Worm (Caenorhabditis elegans) whole organism, L4 larva: ENCODE data around the gene glo-4.

Experiments
- F44E2.7 ChIP-seq: fragments of 200-800 bp; sonication (Bioruptor generic); IDR thresholded peaks from 2 replicates; pipeline ENCODE4 v2.1.2; 2022; ENCODE audit warnings: missing genetic modification characterization, missing compliant biosample characterization
- F49E8.2 ChIP-seq: sonication (generic microtip); optimal IDR thresholded peaks from 2 replicates; lab custom pipeline; 2016; ENCODE audit warnings: missing compliant biosample characterization, mild to moderate bottlenecking, missing genetic modification characterization, borderline replicate concordance
- R02D3.7 ChIP-seq: fragments of 150-350 bp; sonication (generic microtip); optimal IDR thresholded peaks from 3 replicates; lab custom pipeline; 2014; ENCODE audit warnings: missing biosample characterization, missing genetic modification characterization
- Y48G9A.11 ChIP-seq: fragments of 200-800 bp; sonication (Bioruptor generic); IDR thresholded peaks from 2 replicates; pipeline ENCODE4 v1.3.6; 2022; ENCODE audit warnings: missing genetic modification reagents, missing genetic modification characterization, missing compliant biosample characterization
- Y75B8A.6 ChIP-seq: fragments of 200-800 bp; sonication (Bioruptor generic); IDR thresholded peaks from 2 replicates; pipeline ENCODE4 v1.3.6; 2022; ENCODE audit warnings: missing genetic modification reagents, missing genetic modification characterization, missing compliant biosample characterization
- ZK337.2 ChIP-seq: fragments of 200-800 bp; sonication (Bioruptor generic); IDR thresholded peaks from 2 replicates; pipeline ENCODE4 v1.3.6; 2022; ENCODE audit warnings: missing genetic modification reagents, missing genetic modification characterization, missing compliant biosample characterization
- ZK546.5 ChIP-seq, 2 experiments: sonication (generic microtip); optimal IDR thresholded peaks; 2 replicates each; lab custom pipeline; 2017; ENCODE audit warnings: missing biosample characterization in 2 of 2, missing genetic modification characterization in 2 of 2
- aha-1 ChIP-seq: fragments of 150-350 bp; peaks from one replicate; lab custom pipeline; 2014; ENCODE audit warnings: missing biosample characterization, missing genetic modification characterization
- aly-2 ChIP-seq: sonication (generic microtip); optimal IDR thresholded peaks from 2 replicates; lab custom pipeline; 2018; ENCODE audit warnings: missing biosample characterization, missing genetic modification characterization
- ama-1 ChIP-seq: fragments of 150-350 bp; optimal IDR thresholded peaks from 2 replicates; lab custom pipeline; 2014; ENCODE audit warnings: inconsistent platforms, mixed read lengths
- ceh-20 ChIP-seq: fragments of 200-800 bp; sonication (Bioruptor generic); IDR thresholded peaks from 2 replicates; pipeline ENCODE4 v1.3.6; 2022; ENCODE audit warnings: missing genetic modification reagents, missing genetic modification characterization, missing compliant biosample characterization
- ceh-44 ChIP-seq: fragments of 200-800 bp; sonication (Bioruptor generic); IDR thresholded peaks from 2 replicates; pipeline ENCODE4 v1.3.6; 2022; ENCODE audit warnings: missing genetic modification reagents, missing genetic modification characterization, missing compliant biosample characterization
- ceh-62 ChIP-seq: sonication (generic microtip); optimal IDR thresholded peaks from 2 replicates; lab custom pipeline; 2017; ENCODE audit warnings: missing biosample characterization, missing genetic modification characterization
- ceh-82 ChIP-seq: sonication (generic microtip); optimal IDR thresholded peaks from 2 replicates; lab custom pipeline; 2017; ENCODE audit warnings: missing biosample characterization, missing genetic modification characterization
- cey-2 ChIP-seq: sonication (generic microtip); optimal IDR thresholded peaks from 3 replicates; lab custom pipeline; 2017; ENCODE audit warnings: missing genetic modification characterization, mild to moderate bottlenecking, missing compliant biosample characterization, antibody characterized with exemption, borderline replicate concordance; ENCODE audit not compliant: insufficient read depth
- daf-16 ChIP-seq, 3 experiments: sonication (generic microtip); optimal IDR thresholded peaks; 2 replicates each; lab custom pipeline; 2016 to 2017; ENCODE audit warnings: missing genetic modification characterization in 3 of 3, missing genetic modification reagents in 3 of 3, mild to moderate bottlenecking in 2 of 3, missing compliant biosample characterization in 2 of 3, missing biosample characterization in 1 of 3, moderate library complexity in 1 of 3
- dve-1 ChIP-seq: sonication (generic microtip); optimal IDR thresholded peaks from 2 replicates; lab custom pipeline; 2017; ENCODE audit warnings: antibody characterized with exemption, mild to moderate bottlenecking, missing genetic modification characterization, missing compliant biosample characterization; ENCODE audit not compliant: insufficient read depth
- hif-1 ChIP-seq, 2 experiments: sonication (generic microtip); optimal IDR thresholded peaks; 2 replicates each; lab custom pipeline; 2016 to 2017; ENCODE audit warnings: missing compliant biosample characterization in 2 of 2, missing genetic modification characterization in 2 of 2, missing genetic modification reagents in 2 of 2, missing genotype in 2 of 2, mild to moderate bottlenecking in 1 of 2
- hmg-1.1 ChIP-seq: fragments of 200-800 bp; sonication (Bioruptor generic); IDR thresholded peaks from 2 replicates; pipeline ENCODE4 v1.3.6; 2022; ENCODE audit warnings: missing genetic modification reagents, missing genetic modification characterization, missing compliant biosample characterization
- jun-1 ChIP-seq: fragments of 150-350 bp; optimal IDR thresholded peaks from 2 replicates; lab custom pipeline; 2014; ENCODE audit warnings: missing biosample characterization, missing genetic modification reagents, missing genetic modification characterization
- lim-7 ChIP-seq: fragments of 200-800 bp; sonication (Bioruptor generic); IDR thresholded peaks from 2 replicates; pipeline ENCODE4 v1.3.6; 2022; ENCODE audit warnings: missing genetic modification characterization, missing compliant biosample characterization
- lin-15B ChIP-seq: fragments of 150-350 bp; sonication (generic microtip); optimal IDR thresholded peaks from 3 replicates; lab custom pipeline; 2014; ENCODE audit warnings: missing biosample characterization, missing genetic modification characterization
- lir-3 ChIP-seq: sonication (generic microtip); optimal IDR thresholded peaks from 2 replicates; lab custom pipeline; 2016; ENCODE audit warnings: mild to moderate bottlenecking, missing genetic modification characterization, missing compliant biosample characterization
- madf-5 ChIP-seq, 2 experiments: fragments of 200-800 bp; sonication (Bioruptor generic); IDR thresholded peaks; 2 replicates each; pipeline ENCODE4 v1.3.6; 2022; ENCODE audit warnings: missing compliant biosample characterization in 2 of 2, missing genetic modification characterization in 2 of 2
- mxl-3 ChIP-seq: fragments of 200-800 bp; sonication (Bioruptor generic); optimal IDR thresholded peaks from 2 replicates; lab custom pipeline; 2018; ENCODE audit warnings: mild to moderate bottlenecking, missing genetic modification characterization, missing compliant biosample characterization
- nhr-111 ChIP-seq: fragments of 200-800 bp; sonication (Bioruptor generic); optimal IDR thresholded peaks from 2 replicates; lab custom pipeline; 2018; ENCODE audit warnings: mild to moderate bottlenecking, missing genetic modification characterization, missing compliant biosample characterization
- nhr-237 ChIP-seq: sonication (generic microtip); optimal IDR thresholded peaks from 2 replicates; lab custom pipeline; 2017; ENCODE audit warnings: missing biosample characterization, missing genetic modification characterization
- nhr-25 ChIP-seq: sonication (generic microtip); optimal IDR thresholded peaks from 2 replicates; lab custom pipeline; 2017; ENCODE audit warnings: missing genetic modification characterization, mild to moderate bottlenecking, missing compliant biosample characterization, antibody characterized with exemption, moderate library complexity, borderline replicate concordance; ENCODE audit not compliant: insufficient read depth
- nhr-28 ChIP-seq: fragments of 150-350 bp; optimal IDR thresholded peaks from 2 replicates; lab custom pipeline; 2014; ENCODE audit warnings: missing biosample characterization, missing genetic modification characterization
- nhr-6 ChIP-seq: fragments of 150-350 bp; optimal IDR thresholded peaks from 2 replicates; lab custom pipeline; 2014; ENCODE audit warnings: missing biosample characterization, missing genetic modification characterization
- pha-4 ChIP-seq, 2 experiments: fragments of 150-350 bp in 1 of 2; fragments of 200-800 bp in 1 of 2; sonication (Bioruptor generic) in 1 of 2; IDR thresholded peaks in 1 of 2; optimal IDR thresholded peaks in 1 of 2; 2 replicates each; pipeline versions ENCODE4 v1.3.6 to Lab custom; 2014 to 2022; ENCODE audit warnings: missing genetic modification characterization in 2 of 2, missing genetic modification reagents in 2 of 2, missing biosample characterization in 1 of 2, missing compliant biosample characterization in 1 of 2
- saeg-2 ChIP-seq: fragments of 200-800 bp; sonication (Bioruptor generic); IDR thresholded peaks from 2 replicates; pipeline ENCODE4 v1.3.6; 2022; ENCODE audit warnings: missing genetic modification reagents, missing genetic modification characterization, missing compliant biosample characterization
- snpc-4 ChIP-seq: fragments of 150-350 bp; optimal IDR thresholded peaks from 2 replicates; lab custom pipeline; 2014; ENCODE audit warnings: missing biosample characterization, missing genetic modification characterization
- tra-1 ChIP-seq: fragments of 200-800 bp; sonication (Bioruptor generic); IDR thresholded peaks from 2 replicates; pipeline ENCODE4 v1.3.6; 2022; ENCODE audit warnings: missing genetic modification reagents, missing genetic modification characterization, missing compliant biosample characterization
- unc-39 ChIP-seq: sonication (generic microtip); optimal IDR thresholded peaks from 2 replicates; lab custom pipeline; 2017; ENCODE audit warnings: missing biosample characterization, missing genetic modification characterization
- unc-62 ChIP-seq, 3 experiments: fragments of 150-350 bp in 1 of 3; sonication (generic microtip); optimal IDR thresholded peaks in 2 of 3; peaks in 1 of 3; 1 replicate in 1 of 3; 2 replicates in 2 of 3; lab custom pipeline; 2014 to 2017; ENCODE audit warnings: missing biosample characterization in 3 of 3, missing genetic modification characterization in 3 of 3, missing genetic modification reagents in 3 of 3, missing genotype in 1 of 3
- zag-1 ChIP-seq: fragments of 150-350 bp; optimal IDR thresholded peaks from 2 replicates; lab custom pipeline; 2014; ENCODE audit warnings: missing biosample characterization, missing genetic modification characterization
- zfp-2 ChIP-seq: sonication (generic microtip); optimal IDR thresholded peaks from 2 replicates; lab custom pipeline; 2016; ENCODE audit warnings: mild to moderate bottlenecking, missing genetic modification characterization, missing compliant biosample characterization
- zip-2 ChIP-seq: fragments of 150-350 bp; optimal IDR thresholded peaks from 2 replicates; lab custom pipeline; 2014; ENCODE audit warnings: missing biosample characterization, missing genetic modification characterization

glo-4 gene

DNA sequence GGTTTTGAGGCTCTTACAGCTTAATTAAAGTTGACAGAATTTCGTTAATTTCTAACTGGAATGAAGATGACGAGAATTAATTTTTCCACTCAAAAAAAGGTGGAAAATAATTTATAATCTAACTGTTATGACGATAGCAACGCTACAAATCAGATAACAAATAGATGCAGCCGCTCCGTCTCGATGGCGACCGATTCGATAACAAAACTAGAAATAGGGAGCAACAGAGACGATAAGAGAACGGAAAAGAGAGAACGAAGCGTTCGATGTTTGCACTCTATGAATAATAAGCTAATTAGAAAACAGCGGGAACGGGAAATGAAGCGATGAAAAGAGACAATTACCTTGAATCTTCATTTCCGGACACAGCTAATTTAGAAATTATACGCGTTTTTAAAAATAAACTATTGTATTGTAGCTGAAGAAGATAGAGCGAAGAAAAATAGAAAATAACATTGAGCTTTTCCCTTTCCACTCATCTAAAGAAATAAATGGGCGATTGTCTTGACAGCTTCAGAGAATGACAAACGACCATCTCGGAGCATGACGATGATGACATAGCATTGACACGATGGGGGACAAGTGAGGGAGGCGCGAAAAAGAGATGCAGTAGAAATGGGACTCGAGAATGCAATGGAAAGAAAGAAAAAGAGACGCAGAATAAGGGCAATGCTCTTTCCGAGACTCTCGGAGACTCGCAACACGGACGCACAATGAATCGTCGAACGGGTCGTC lies 24.2 kb downstream of the glo-4 start (continued):
- TF ChIP-seq nhr-28 (tag; lab: Kevin White, UChicago), result no peak
- TF ChIP-seq nhr-6 (tag; lab: Kevin White, UChicago), result no peak
- TF ChIP-seq aha-1 (tag; lab: Kevin White, UChicago), result no peak

DNA sequence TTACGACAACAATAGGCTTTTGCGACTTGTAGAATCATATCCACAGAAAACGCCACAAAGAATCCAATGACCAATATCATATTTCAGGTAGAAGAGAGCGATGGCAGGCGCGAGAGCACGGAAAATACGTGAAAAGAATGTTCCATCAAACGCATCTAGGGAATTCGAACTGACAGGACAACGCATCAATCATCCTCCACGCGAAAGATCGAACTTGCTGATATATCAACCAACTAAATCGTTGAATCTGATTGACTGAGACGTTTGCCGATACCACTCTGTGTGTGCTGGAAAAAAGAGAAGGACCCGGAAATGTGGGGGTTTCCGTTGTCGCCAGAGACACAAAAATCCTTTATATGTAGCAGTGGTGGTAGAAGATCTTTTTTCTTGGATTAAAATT lies 24.8 kb downstream of the glo-4 start:
- TF ChIP-seq unc-62 (GFP tag; optimal IDR thresholded peaks at IDR 0.05 in 1 of 2; lab: Kevin White, UChicago) (peak in 1 of 2 experiments; percentile 100), unc-62 (tag; optimal IDR thresholded peaks at IDR 0.05; lab: Kevin White, UChicago) (no peak), zag-1 (tag; lab: Kevin White, UChicago) (no peak), ceh-20 (GFP tag; lab: Robert Waterston, UW) (peak; percentile 85), daf-16 (GFP tag; optimal IDR thresholded peaks at IDR 0.05; lab: Kevin White, UChicago) (no peak), daf-16 (tag; optimal IDR thresholded peaks at IDR 0.05; lab: Kevin White, UChicago) (no peak), hif-1 (tag; optimal IDR thresholded peaks at IDR 0.05; lab: Kevin White, UChicago) (no peak), aha-1 (tag; lab: Kevin White, UChicago) (peak; percentile 73), Y48G9A.11 (GFP tag; lab: Robert Waterston, UW) (0 out of 2 replicates have a peak, but pooled peaks have one; percentile 32)

DNA sequence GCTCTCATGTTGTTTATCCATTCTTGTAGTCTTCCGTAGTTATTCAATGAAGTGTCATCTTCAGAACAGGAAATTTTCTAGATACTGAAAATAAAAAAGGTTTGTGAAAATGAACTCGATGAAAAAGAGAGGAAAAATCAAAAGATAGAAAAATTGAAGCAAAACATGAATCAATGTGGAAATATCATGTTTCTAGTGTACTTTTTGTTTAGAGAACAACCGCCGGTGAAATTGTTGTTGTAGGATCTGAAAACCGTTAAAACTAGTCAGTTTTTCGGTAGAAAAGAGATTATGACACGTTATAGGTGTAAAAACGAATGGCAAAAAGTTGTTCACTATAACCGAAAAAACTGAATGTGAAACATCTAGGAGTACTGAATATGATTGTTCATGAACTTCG lies 25.9 kb downstream of the glo-4 start, which contains the start of gene pacs-1:
TSS of gene pacs-1 (minus strand) at position 101 of the 400 bp plus-strand sequence.
- TF ChIP-seq R02D3.7 (tag; lab: Kevin White, UChicago) (no peak), pha-4 (GFP tag; IDR thresholded peaks at IDR 0.05; lab: Robert Waterston, UW) (no peak), pha-4 (tag; optimal IDR thresholded peaks at IDR 0.05; lab: Kevin White, UChicago) (no peak), ceh-20 (GFP tag; lab: Robert Waterston, UW) (no peak), hmg-1.1 (GFP tag; lab: Robert Waterston, UW) (no peak), F44E2.7 (GFP tag; lab: Robert Waterston, UW) (no peak)

DNA sequence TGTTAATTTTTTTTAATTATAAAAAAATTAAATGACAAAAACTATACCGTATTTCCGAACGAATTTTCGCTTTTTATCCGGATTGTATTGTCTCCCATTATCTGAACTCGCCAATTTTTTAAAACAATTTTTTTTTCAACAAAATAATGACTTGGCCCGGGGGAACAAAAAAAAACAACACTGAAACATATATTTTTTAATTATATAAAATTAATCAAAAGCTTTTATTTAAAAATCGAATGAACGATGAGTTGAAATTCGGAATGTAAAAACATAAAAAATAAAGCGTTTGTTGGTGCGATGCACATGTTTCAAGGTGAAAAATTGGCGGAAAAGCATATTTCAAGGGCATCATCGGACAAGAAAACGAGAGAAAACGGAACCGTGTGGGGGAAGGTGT lies 29.5 kb downstream of the glo-4 start, which contains the start of gene mdt-27:
TSS of gene mdt-27 (minus strand) at position 101 of the 400 bp plus-strand sequence.
- peak; percentile 40 for TF ChIP-seq aha-1 (tag; lab: Kevin White, UChicago)
- TF ChIP-seq zip-2, result no peak
- TF ChIP-seq hmg-1.1 (GFP tag; lab: Robert Waterston, UW), result no peak
- TF ChIP-seq, all 104 proteins: peak for 1

DNA sequence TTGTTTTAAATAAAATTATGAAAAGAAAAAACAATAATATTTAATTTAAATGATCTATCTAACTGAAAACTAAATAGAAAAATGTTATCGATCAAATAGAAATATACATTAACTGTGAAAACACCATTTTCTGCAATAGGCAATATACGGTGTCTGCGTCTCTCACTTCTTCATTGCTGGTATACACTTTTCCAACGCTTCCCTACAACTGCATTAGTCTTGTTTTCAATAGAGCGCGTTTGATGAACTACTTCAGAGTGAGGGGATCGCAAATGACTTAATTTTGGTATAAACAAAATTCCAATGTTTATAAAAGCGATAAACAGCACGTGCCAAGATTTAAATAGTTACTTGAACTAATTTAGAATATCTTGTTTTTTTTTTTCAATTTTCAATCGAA lies 30.5 kb downstream of the glo-4 start:
- TF ChIP-seq lin-15B (tag; lab: Kevin White, UChicago), result no peak
- no peak for TF ChIP-seq daf-16 (GFP tag; optimal IDR thresholded peaks at IDR 0.05; lab: Kevin White, UChicago)
- peak; percentile 81 for TF ChIP-seq daf-16 (tag; optimal IDR thresholded peaks at IDR 0.05; lab: Kevin White, UChicago)
- no peak for TF ChIP-seq ceh-44 (GFP tag; lab: Robert Waterston, UW)
- TF ChIP-seq F49E8.2 (tag; lab: Kevin White, UChicago), result no peak
- peak; percentile 30 for TF ChIP-seq nhr-25 (tag; lab: Kevin White, UChicago)
- TF ChIP-seq lim-7 (GFP tag; lab: Robert Waterston, UW), result no peak
- TF ChIP-seq mxl-3 (GFP tag; lab: Kevin White, UChicago), result peak; percentile 41
- TF ChIP-seq Y75B8A.6 (GFP tag; lab: Robert Waterston, UW), result no peak
- no peak for TF ChIP-seq snpc-4 (tag; lab: Kevin White, UChicago)
- TF ChIP-seq ceh-20 (GFP tag; lab: Robert Waterston, UW), result no peak
- TF ChIP-seq zfp-2, result no peak
- TF ChIP-seq dve-1 (tag; lab: Kevin White, UChicago), result peak; percentile 86
- no peak for TF ChIP-seq ceh-82 (tag; lab: Kevin White, UChicago)
- TF ChIP-seq zag-1 (tag; lab: Kevin White, UChicago), result no peak
- no peak for TF ChIP-seq ama-1 (lab: Kevin White, UChicago)
- TF ChIP-seq jun-1 (tag; lab: Kevin White, UChicago), result no peak
- TF ChIP-seq nhr-237, result no peak
- TF ChIP-seq nhr-111 (GFP tag; lab: Kevin White, UChicago), result no peak
- no peak for TF ChIP-seq madf-5 (GFP tag; IDR thresholded peaks at IDR 0.05; lab: Robert Waterston, UW)
- no peak for TF ChIP-seq aly-2 (tag; lab: Kevin White, UChicago)
- TF ChIP-seq ZK546.5 (tag; optimal IDR thresholded peaks at IDR 0.05; lab: Kevin White, UChicago), result no peak
- TF ChIP-seq ceh-62, result no peak
- no peak for TF ChIP-seq lir-3 (tag; lab: Kevin White, UChicago)
- no peak for TF ChIP-seq saeg-2 (GFP tag; lab: Robert Waterston, UW)
- no peak for TF ChIP-seq tra-1
- TF ChIP-seq ZK337.2 (GFP tag; lab: Robert Waterston, UW), result no peak
- no peak for TF ChIP-seq unc-39 (tag; lab: Kevin White, UChicago)
- no peak for TF ChIP-seq cey-2 (tag; lab: Kevin White, UChicago)
